Worm (Caenorhabditis elegans) whole organism, L1 larva: ENCODE results near the gene F08B12.4.

ENCODE experiments used
- ceh-82 ChIP-seq, 3 experiments: fragments of 150-350 bp in 1 of 3; sonication (generic microtip) in 2 of 3; optimal IDR thresholded peaks; 2 replicates each; lab custom pipeline; 2014 to 2017; ENCODE audit warnings: missing biosample characterization in 3 of 3, missing genetic modification characterization in 3 of 3
- efl-1 ChIP-seq, 4 experiments: fragments of 150-350 bp; optimal IDR thresholded peaks in 3 of 4; peaks in 1 of 4; 1 replicate in 1 of 4; 2 replicates in 3 of 4; lab custom pipeline; 2014; ENCODE audit warnings: missing biosample characterization in 2 of 4, missing genetic modification characterization in 2 of 4, missing genetic modification reagents in 2 of 4
- fkh-10 ChIP-seq: sonication (generic microtip); optimal IDR thresholded peaks from 2 replicates; lab custom pipeline; 2017; ENCODE audit warnings: missing biosample characterization, missing genetic modification reagents, missing genetic modification characterization
- fos-1 ChIP-seq: fragments of 150-350 bp; optimal IDR thresholded peaks from 2 replicates; lab custom pipeline; 2014; ENCODE audit warnings: missing biosample characterization, missing genetic modification characterization
- lin-14 ChIP-seq: fragments of 200-800 bp; sonication (Bioruptor generic); optimal IDR thresholded peaks from 2 replicates; lab custom pipeline; 2018; ENCODE audit warnings: mild to moderate bottlenecking, missing genetic modification characterization, moderate library complexity, missing compliant biosample characterization
- nhr-11 ChIP-seq: fragments of 150-350 bp; optimal IDR thresholded peaks from 2 replicates; lab custom pipeline; 2014; ENCODE audit warnings: missing biosample characterization, missing genetic modification characterization
- nhr-76 ChIP-seq: sonication (generic microtip); optimal IDR thresholded peaks from 2 replicates; lab custom pipeline; 2017; ENCODE audit warnings: missing biosample characterization, missing genetic modification characterization
- nhr-90 ChIP-seq: sonication (generic microtip); optimal IDR thresholded peaks from 2 replicates; lab custom pipeline; 2016; ENCODE audit warnings: mild to moderate bottlenecking, missing genetic modification characterization, missing compliant biosample characterization; ENCODE audit not compliant: poor library complexity
- pax-3 ChIP-seq: fragments of 200-800 bp; sonication (Bioruptor generic); optimal IDR thresholded peaks from 2 replicates; lab custom pipeline; 2018; ENCODE audit warnings: mild to moderate bottlenecking, missing genetic modification characterization, moderate library complexity, missing compliant biosample characterization
- rnt-1 ChIP-seq: sonication (generic microtip); optimal IDR thresholded peaks from 2 replicates; lab custom pipeline; 2016; ENCODE audit warnings: mild to moderate bottlenecking, missing genetic modification characterization, moderate library complexity, missing compliant biosample characterization
- snpc-4 ChIP-seq: fragments of 150-350 bp; optimal IDR thresholded peaks from 2 replicates; lab custom pipeline; 2014; ENCODE audit warnings: missing biosample characterization, missing genetic modification characterization
- sox-4 ChIP-seq: sonication (generic microtip); optimal IDR thresholded peaks from 2 replicates; lab custom pipeline; 2016; ENCODE audit warnings: missing genetic modification characterization, missing compliant biosample characterization
- tbx-2 ChIP-seq: sonication (generic microtip); optimal IDR thresholded peaks from 2 replicates; lab custom pipeline; 2016; ENCODE audit warnings: missing genetic modification characterization, missing compliant biosample characterization

DNA sequence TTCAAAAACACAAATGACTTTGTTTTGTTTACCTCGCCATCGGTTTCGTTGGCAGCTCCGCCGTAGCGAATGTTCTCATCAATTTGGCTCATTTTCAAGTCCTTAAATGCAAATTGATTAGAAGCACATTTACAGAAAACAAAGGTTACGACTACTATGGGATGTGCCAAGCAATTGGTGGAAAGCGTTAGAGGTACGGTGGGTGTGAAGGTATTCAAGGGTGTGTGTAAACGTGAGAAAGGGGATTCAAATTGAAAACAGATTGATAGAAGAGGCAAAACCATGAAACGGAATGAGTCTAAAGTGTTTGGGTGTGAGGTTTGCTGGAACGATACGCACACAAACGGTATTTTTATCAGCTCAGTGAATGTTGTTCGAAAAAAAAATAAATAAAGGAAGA is 30.2 kb downstream of the F08B12.4 start, which contains the start of gene tni-1:
- TF ChIP-seq fos-1 (tag; lab: Kevin White, UChicago) (no peak), nhr-76 (tag; lab: Kevin White, UChicago) (no peak), efl-1 (optimal IDR thresholded peaks at IDR 0.05; lab: Kevin White, UChicago) (no peak), efl-1 (GFP tag; optimal IDR thresholded peaks at IDR 0.05 in 1 of 2; lab: Kevin White, UChicago) (no peak), pax-3 (no peak), tbx-2 (tag; lab: Kevin White, UChicago) (no peak), nhr-11 (tag; lab: Kevin White, UChicago) (no peak), nhr-90 (no peak), fkh-10 (GFP tag; lab: Kevin White, UChicago) (no peak), lin-14 (GFP tag; lab: Kevin White, UChicago) (no peak), snpc-4 (tag; lab: Kevin White, UChicago) (no peak), sox-4 (tag; lab: Kevin White, UChicago) (no peak), ceh-82 (tag; optimal IDR thresholded peaks at IDR 0.05; lab: Kevin White, UChicago) (no peak), rnt-1 (tag; lab: Kevin White, UChicago) (no peak)
